Worm (Caenorhabditis elegans) whole organism, mixed stage, embryonic: Measurements from ENCODE around the gene Y6D1A.2.

ENCODE experiments used
- M03D4.4 ChIP-seq: sonication (generic microtip); optimal IDR thresholded peaks from 2 replicates; lab custom pipeline; 2017; ENCODE audit warnings: mild to moderate bottlenecking, missing genetic modification characterization, missing compliant biosample characterization
- blmp-1 ChIP-seq: fragments of 150-350 bp; optimal IDR thresholded peaks from 2 replicates; lab custom pipeline; 2014; ENCODE audit warnings: missing biosample characterization, missing genetic modification characterization
- ceh-39 ChIP-seq: fragments of 150-350 bp; optimal IDR thresholded peaks from 2 replicates; lab custom pipeline; 2014; ENCODE audit warnings: missing biosample characterization, missing genetic modification characterization
- ceh-43 ChIP-seq: fragments of 200-800 bp; sonication (Bioruptor generic); optimal IDR thresholded peaks from 2 replicates; lab custom pipeline; 2018; ENCODE audit warnings: mild to moderate bottlenecking, missing genetic modification characterization, moderate library complexity, missing compliant biosample characterization
- ceh-83 ChIP-seq: fragments of 200-800 bp; sonication (Bioruptor generic); optimal IDR thresholded peaks from 2 replicates; lab custom pipeline; 2018; ENCODE audit warnings: mild to moderate bottlenecking, missing genetic modification characterization, missing compliant biosample characterization
- ces-1 ChIP-seq: fragments of 150-350 bp; optimal IDR thresholded peaks from 2 replicates; lab custom pipeline; 2014; ENCODE audit warnings: missing biosample characterization, missing genetic modification reagents, missing genetic modification characterization
- cnd-1 ChIP-seq: fragments of 200-800 bp; sonication (Bioruptor generic); optimal IDR thresholded peaks from 2 replicates; lab custom pipeline; 2018; ENCODE audit warnings: mild to moderate bottlenecking, missing genetic modification characterization, missing compliant biosample characterization
- drap-1 ChIP-seq: fragments of 200-800 bp; sonication (Bioruptor generic); optimal IDR thresholded peaks from 3 replicates; lab custom pipeline; 2018; ENCODE audit warnings: mild to moderate bottlenecking, missing genetic modification characterization, missing compliant biosample characterization
- elt-1 ChIP-seq: sonication (generic microtip); optimal IDR thresholded peaks from 2 replicates; lab custom pipeline; 2017; ENCODE audit warnings: missing genetic modification characterization, mild to moderate bottlenecking, missing compliant biosample characterization, antibody characterized with exemption, moderate library complexity, borderline replicate concordance; ENCODE audit not compliant: insufficient read depth
- elt-3 ChIP-seq: fragments of 150-350 bp; optimal IDR thresholded peaks from 2 replicates; lab custom pipeline; 2014; ENCODE audit warnings: missing biosample characterization, missing genetic modification characterization
- flh-1 ChIP-seq: fragments of 200-800 bp; sonication (Bioruptor generic); optimal IDR thresholded peaks from 2 replicates; lab custom pipeline; 2018; ENCODE audit warnings: mild to moderate bottlenecking, missing genetic modification characterization, moderate library complexity, missing compliant biosample characterization
- ham-2 ChIP-seq: fragments of 200-800 bp; sonication (Bioruptor generic); optimal IDR thresholded peaks from 2 replicates; lab custom pipeline; 2018; ENCODE audit warnings: mild to moderate bottlenecking, missing genetic modification characterization, missing compliant biosample characterization
- hlh-1 ChIP-seq: fragments of 150-350 bp; optimal IDR thresholded peaks from 2 replicates; lab custom pipeline; 2014; ENCODE audit warnings: missing biosample characterization, missing genetic modification reagents, missing genetic modification characterization
- lin-13 ChIP-seq: fragments of 150-350 bp; optimal IDR thresholded peaks from 2 replicates; lab custom pipeline; 2014; ENCODE audit warnings: missing biosample characterization, missing genetic modification characterization
- lin-32 ChIP-seq: fragments of 200-800 bp; sonication (Bioruptor generic); optimal IDR thresholded peaks from 2 replicates; lab custom pipeline; 2018; ENCODE audit warnings: mild to moderate bottlenecking, missing genetic modification characterization, missing compliant biosample characterization
- lsy-2 ChIP-seq: fragments of 150-350 bp; optimal IDR thresholded peaks from 2 replicates; lab custom pipeline; 2014; ENCODE audit warnings: missing biosample characterization, missing genetic modification characterization
- mab-5 ChIP-seq: fragments of 150-350 bp; optimal IDR thresholded peaks from 2 replicates; lab custom pipeline; 2014; ENCODE audit warnings: missing biosample characterization, missing genetic modification characterization
- mep-1 ChIP-seq: fragments of 150-350 bp; optimal IDR thresholded peaks from 2 replicates; lab custom pipeline; 2017; ENCODE audit warnings: missing biosample characterization, missing genetic modification reagents, missing genetic modification characterization, inconsistent platforms
- nhr-12 ChIP-seq: fragments of 150-350 bp; optimal IDR thresholded peaks from 2 replicates; lab custom pipeline; 2014; ENCODE audit warnings: missing biosample characterization, missing genetic modification characterization
- nhr-2 ChIP-seq: fragments of 150-350 bp; optimal IDR thresholded peaks from 2 replicates; lab custom pipeline; 2014; ENCODE audit warnings: missing biosample characterization, missing genetic modification characterization
- nhr-237 ChIP-seq: fragments of 150-350 bp; optimal IDR thresholded peaks from 2 replicates; lab custom pipeline; 2014; ENCODE audit warnings: missing biosample characterization, missing genetic modification characterization
- nhr-28 ChIP-seq: fragments of 150-350 bp; optimal IDR thresholded peaks from 2 replicates; lab custom pipeline; 2014; ENCODE audit warnings: missing biosample characterization, missing genetic modification characterization
- nhr-76 ChIP-seq: sonication (generic microtip); optimal IDR thresholded peaks from 2 replicates; lab custom pipeline; 2017; ENCODE audit warnings: missing biosample characterization, missing genetic modification characterization
- pha-4 ChIP-seq: fragments of 150-350 bp; optimal IDR thresholded peaks from 2 replicates; lab custom pipeline; 2018; ENCODE audit warnings: missing biosample characterization, missing genetic modification reagents, missing genetic modification characterization
- sem-2 ChIP-seq: fragments of 200-800 bp; sonication (Bioruptor generic); optimal IDR thresholded peaks from 2 replicates; lab custom pipeline; 2018; ENCODE audit warnings: mild to moderate bottlenecking, missing genetic modification characterization, missing compliant biosample characterization
- sptf-1 ChIP-seq: sonication (generic microtip); optimal IDR thresholded peaks from 2 replicates; lab custom pipeline; 2017; ENCODE audit warnings: mild to moderate bottlenecking, missing genetic modification characterization, moderate library complexity, missing compliant biosample characterization
- tbx-8 ChIP-seq: fragments of 200-800 bp; sonication (Bioruptor generic); optimal IDR thresholded peaks from 2 replicates; lab custom pipeline; 2018; ENCODE audit warnings: mild to moderate bottlenecking, missing genetic modification characterization, moderate library complexity, missing compliant biosample characterization
- unc-120 ChIP-seq: sonication (generic microtip); optimal IDR thresholded peaks from 2 replicates; lab custom pipeline; 2017; ENCODE audit warnings: missing genetic modification characterization, missing compliant biosample characterization; ENCODE audit not compliant: poor library complexity, severe bottlenecking
- unc-62 ChIP-seq: fragments of 150-350 bp; optimal IDR thresholded peaks from 2 replicates; lab custom pipeline; 2014; ENCODE audit warnings: missing biosample characterization, missing genetic modification reagents, missing genetic modification characterization
- zip-8 ChIP-seq: fragments of 150-350 bp; optimal IDR thresholded peaks from 2 replicates; lab custom pipeline; 2014; ENCODE audit warnings: missing biosample characterization, missing genetic modification characterization

The Y6D1A.2 gene

ce11 chrII:11788025-11788424 lies 31.7 kb downstream of the Y6D1A.2 start:
- no peak for TF ChIP-seq lin-32
- no peak for TF ChIP-seq nhr-12 (tag; lab: Kevin White, UChicago)
- TF ChIP-seq elt-3 = no peak
- no peak for TF ChIP-seq M03D4.4 (tag; lab: Kevin White, UChicago)
- no peak for TF ChIP-seq pha-4
- no peak for TF ChIP-seq lsy-2 (tag; lab: Kevin White, UChicago)
- TF ChIP-seq unc-62 = no peak
- no peak for TF ChIP-seq ces-1 (GFP tag; lab: Kevin White, UChicago)
- no peak for TF ChIP-seq ceh-83
- no peak for TF ChIP-seq flh-1 (GFP tag; lab: Kevin White, UChicago)
- no peak for TF ChIP-seq sptf-1 (tag; lab: Kevin White, UChicago)
- TF ChIP-seq ham-2 (GFP tag; lab: Kevin White, UChicago) = no peak
- no peak for TF ChIP-seq mab-5
- no peak for TF ChIP-seq zip-8
- TF ChIP-seq elt-1 (tag; lab: Kevin White, UChicago) = no peak
- TF ChIP-seq blmp-1 (tag; lab: Kevin White, UChicago) = no peak
- no peak for TF ChIP-seq cnd-1 (tag; lab: Kevin White, UChicago)
- TF ChIP-seq tbx-8 (GFP tag; lab: Kevin White, UChicago) = no peak
- no peak for TF ChIP-seq drap-1
- TF ChIP-seq nhr-28 (tag; lab: Kevin White, UChicago) = no peak

ce11 chrII:11782493-11782892 lies 37.2 kb downstream of the Y6D1A.2 start, which contains the start of gene F43G6.16:
TSS of gene F43G6.16 (minus strand) at chrII:11782633.
- TF ChIP-seq lsy-2 (tag; lab: Kevin White, UChicago) (peak; percentile 86), sem-2 (GFP tag; lab: Kevin White, UChicago) (no peak)

ce11 chrII:11777893-11778480 lies 41.7 kb downstream of the Y6D1A.2 start, which contains the start of the genes patr-1 and dna-2:
TSS of gene patr-1 (minus strand) at chrII:11777943.
TSS of gene dna-2 (plus strand) at chrII:11778430.
- TF ChIP-seq lsy-2 (tag; lab: Kevin White, UChicago) (peak; percentile 77), mep-1 (tag; lab: Kevin White, UChicago) (peak; percentile 77), lin-32 (no peak), mab-5 (no peak), pha-4 (peak; percentile 11), nhr-237 (peak; percentile 62), ceh-39 (tag; lab: Kevin White, UChicago) (peak; percentile 36), ceh-43 (GFP tag; lab: Kevin White, UChicago) (no peak), elt-3 (no peak)

- TF ChIP-seq sem-2 (GFP tag; lab: Kevin White, UChicago) (no peak), nhr-237 (no peak), nhr-28 (tag; lab: Kevin White, UChicago) (no peak), ceh-39 (tag; lab: Kevin White, UChicago) (no peak), elt-3 (no peak), nhr-76 (tag; lab: Kevin White, UChicago) (no peak), tbx-8 (GFP tag; lab: Kevin White, UChicago) (no peak), sptf-1 (tag; lab: Kevin White, UChicago) (no peak), mab-5 (no peak), blmp-1 (tag; lab: Kevin White, UChicago) (no peak), elt-1 (tag; lab: Kevin White, UChicago) (no peak), pha-4 (no peak), zip-8 (no peak), nhr-12 (tag; lab: Kevin White, UChicago) (no peak), cnd-1 (tag; lab: Kevin White, UChicago) (no peak), lin-13 (tag; lab: Kevin White, UChicago) (no peak)
Measured at ce11 chrII:11774218-11774617, 45.5 kb downstream of the Y6D1A.2 start, which contains the start of gene F44E5.1. TSS of gene F44E5.1 (minus strand) at chrII:11774559.

ce11 chrII:11772364-11772763 lies 47.4 kb downstream of the Y6D1A.2 start, which contains the start of gene F44E5.15:
TSS of gene F44E5.15 (plus strand) at chrII:11772664.
- TF ChIP-seq blmp-1 (tag; lab: Kevin White, UChicago) (no peak), unc-120 (tag; lab: Kevin White, UChicago) (no peak), pha-4 (no peak), hlh-1 (tag; lab: Kevin White, UChicago) (no peak), flh-1 (GFP tag; lab: Kevin White, UChicago) (no peak), nhr-2 (no peak), mab-5 (no peak), nhr-28 (tag; lab: Kevin White, UChicago) (no peak)
